Fruit fly (Drosophila melanogaster) whole organism, embryonic: ENCODE measurements around the gene CG31664.

Experiments
- Abd-B ChIP-seq: fragments of 200-800 bp; sonication (Bioruptor generic); optimal IDR thresholded peaks from 2 replicates; lab custom pipeline; 2018; ENCODE audit warnings: missing biosample characterization, mild to moderate bottlenecking, missing genetic modification characterization, moderate library complexity
- Blimp-1 ChIP-seq: fragments of 200-800 bp; sonication (Bioruptor generic); optimal IDR thresholded peaks from 3 replicates; lab custom pipeline; 2018; ENCODE audit warnings: missing biosample characterization, missing genetic modification characterization, mild to moderate bottlenecking, moderate library complexity, missing genetic modification reagents
- CG10209 ChIP-seq: fragments of 200-800 bp; sonication (Bioruptor generic); optimal IDR thresholded peaks from 3 replicates; lab custom pipeline; 2017; ENCODE audit warnings: missing biosample characterization, mild to moderate bottlenecking, missing genetic modification characterization, missing genetic modification reagents
- CG10366 ChIP-seq: fragments of 200-800 bp; sonication (Bioruptor generic); IDR thresholded peaks from 2 replicates; pipeline ENCODE4 v1.3.6; 2022; ENCODE audit warnings: missing biosample characterization, missing genetic modification characterization
- CG12769 ChIP-seq: fragments of 200-800 bp; sonication (Bioruptor generic); optimal IDR thresholded peaks from 2 replicates; lab custom pipeline; 2019; ENCODE audit warnings: missing biosample characterization, mild to moderate bottlenecking, missing genetic modification characterization, moderate library complexity
- CG13287 ChIP-seq: fragments of 200-800 bp; sonication (Bioruptor generic); IDR thresholded peaks from 2 replicates; pipeline ENCODE4 v1.3.6; 2022; ENCODE audit warnings: missing biosample characterization, missing genetic modification characterization; ENCODE audit not compliant: partially characterized antibody
- CG13424 ChIP-seq: fragments of 200-800 bp; sonication (Bioruptor generic); optimal IDR thresholded peaks from 2 replicates; lab custom pipeline; 2019; ENCODE audit warnings: missing biosample characterization, mild to moderate bottlenecking, missing genetic modification characterization, moderate library complexity
- CG14014 ChIP-seq: fragments of 200-800 bp; sonication (Bioruptor generic); IDR thresholded peaks from 2 replicates; pipeline ENCODE4 v1.3.6; 2022; ENCODE audit warnings: missing biosample characterization, missing genetic modification characterization
- CG15269 ChIP-seq: fragments of 200-800 bp; sonication (Bioruptor generic); optimal IDR thresholded peaks from 2 replicates; lab custom pipeline; 2018; ENCODE audit warnings: missing biosample characterization, mild to moderate bottlenecking, missing genetic modification characterization, moderate library complexity
- CG15479 ChIP-seq: fragments of 200-800 bp; sonication (Bioruptor generic); optimal IDR thresholded peaks from 3 replicates; lab custom pipeline; 2019; ENCODE audit warnings: missing biosample characterization, mild to moderate bottlenecking, missing genetic modification characterization, moderate library complexity
- CG18619 ChIP-seq: fragments of 200-800 bp; sonication (Bioruptor generic); optimal IDR thresholded peaks from 3 replicates; lab custom pipeline; 2017; ENCODE audit warnings: missing biosample characterization, mild to moderate bottlenecking, missing genetic modification characterization
- CG30431 ChIP-seq: fragments of 200-800 bp; sonication (Bioruptor generic); optimal IDR thresholded peaks from 2 replicates; lab custom pipeline; 2017; ENCODE audit warnings: missing biosample characterization, missing genetic modification characterization
- CG3065 ChIP-seq: fragments of 200-800 bp; sonication (Bioruptor generic); optimal IDR thresholded peaks from 2 replicates; lab custom pipeline; 2016; ENCODE audit warnings: missing biosample characterization, missing genetic modification characterization
- CG32532 ChIP-seq: fragments of 200-800 bp; sonication (Bioruptor generic); IDR thresholded peaks from 2 replicates; pipeline ENCODE4 v1.3.6; 2022; ENCODE audit warnings: missing biosample characterization, missing genetic modification characterization
- CG3281 ChIP-seq: fragments of 200-800 bp; sonication (Bioruptor generic); optimal IDR thresholded peaks from 3 replicates; lab custom pipeline; 2017; ENCODE audit warnings: missing biosample characterization, mild to moderate bottlenecking, missing genetic modification characterization
- CG6683 ChIP-seq: fragments of 200-800 bp; sonication (Bioruptor generic); optimal IDR thresholded peaks from 2 replicates; lab custom pipeline; 2017; ENCODE audit warnings: missing biosample characterization, mild to moderate bottlenecking, missing genetic modification characterization, missing genetic modification reagents
- CG9817 ChIP-seq: fragments of 200-800 bp; sonication (Bioruptor generic); optimal IDR thresholded peaks from 2 replicates; lab custom pipeline; 2018; ENCODE audit warnings: missing biosample characterization, mild to moderate bottlenecking, missing genetic modification characterization, moderate library complexity
- Dbx ChIP-seq: fragments of 200-800 bp; sonication (Bioruptor generic); IDR thresholded peaks from 3 replicates; pipeline ENCODE4 v1.3.6; 2022; ENCODE audit warnings: missing biosample characterization, missing genetic modification characterization
- Ets97D ChIP-seq: fragments of 200-800 bp; sonication (Bioruptor generic); optimal IDR thresholded peaks from 3 replicates; lab custom pipeline; 2016; ENCODE audit warnings: missing biosample characterization, missing genetic modification characterization
- Gug ChIP-seq: fragments of 200-800 bp; sonication (Bioruptor generic); IDR thresholded peaks from 4 replicates; pipeline ENCODE4 v1.3.6; 2022; ENCODE audit warnings: missing biosample characterization, missing genetic modification characterization
- HmgD ChIP-seq: fragments of 200-800 bp; sonication (Bioruptor generic); optimal IDR thresholded peaks from 3 replicates; lab custom pipeline; 2016; ENCODE audit warnings: missing biosample characterization, missing genetic modification characterization
- Hmr ChIP-seq: fragments of 200-800 bp; sonication (Bioruptor generic); optimal IDR thresholded peaks from 3 replicates; lab custom pipeline; 2017; ENCODE audit warnings: mild to moderate bottlenecking, missing biosample characterization, missing genetic modification reagents, missing genetic modification characterization
- Hsf ChIP-seq: fragments of 200-800 bp; sonication (Bioruptor generic); optimal IDR thresholded peaks from 3 replicates; lab custom pipeline; 2016; ENCODE audit warnings: missing biosample characterization, missing genetic modification characterization
- Meics ChIP-seq: fragments of 200-800 bp; sonication (Bioruptor generic); optimal IDR thresholded peaks from 2 replicates; lab custom pipeline; 2017; ENCODE audit warnings: missing biosample characterization, mild to moderate bottlenecking, missing genetic modification characterization
- NfI ChIP-seq: fragments of 200-800 bp; sonication (Bioruptor generic); optimal IDR thresholded peaks from 3 replicates; lab custom pipeline; 2018; ENCODE audit warnings: missing biosample characterization, mild to moderate bottlenecking, missing genetic modification characterization, moderate library complexity
- Oli ChIP-seq: fragments of 200-800 bp; sonication (Bioruptor generic); optimal IDR thresholded peaks from 2 replicates; lab custom pipeline; 2018; ENCODE audit warnings: missing biosample characterization, mild to moderate bottlenecking, missing genetic modification characterization, moderate library complexity
- PHDP ChIP-seq: fragments of 200-800 bp; sonication (Bioruptor generic); optimal IDR thresholded peaks from 3 replicates; lab custom pipeline; 2018; ENCODE audit warnings: missing biosample characterization, mild to moderate bottlenecking, missing genetic modification characterization, moderate library complexity
- Spps ChIP-seq: fragments of 200-800 bp; sonication (Bioruptor generic); optimal IDR thresholded peaks from 2 replicates; lab custom pipeline; 2018; ENCODE audit warnings: missing biosample characterization, mild to moderate bottlenecking, missing genetic modification characterization
- ab ChIP-seq: fragments of 200-800 bp; sonication (Bioruptor generic); optimal IDR thresholded peaks from 2 replicates; lab custom pipeline; 2016; ENCODE audit warnings: missing biosample characterization, missing genetic modification characterization
- az2 ChIP-seq: fragments of 200-800 bp; sonication (Bioruptor generic); optimal IDR thresholded peaks from 3 replicates; lab custom pipeline; 2016; ENCODE audit warnings: missing biosample characterization, missing genetic modification characterization
- dmrt99B ChIP-seq: fragments of 200-800 bp; sonication (Bioruptor generic); optimal IDR thresholded peaks from 2 replicates; lab custom pipeline; 2018; ENCODE audit warnings: missing biosample characterization, mild to moderate bottlenecking, missing genetic modification characterization, moderate library complexity
- dysf ChIP-seq: fragments of 200-800 bp; sonication (Bioruptor generic); IDR thresholded peaks from 3 replicates; pipeline ENCODE4 v1.3.6; 2022; ENCODE audit warnings: missing biosample characterization, missing genetic modification characterization
- fd3F ChIP-seq: fragments of 200-800 bp; sonication (Bioruptor generic); optimal IDR thresholded peaks from 2 replicates; lab custom pipeline; 2018; ENCODE audit warnings: missing biosample characterization, mild to moderate bottlenecking, missing genetic modification characterization, moderate library complexity
- grau ChIP-seq: fragments of 200-800 bp; optimal IDR thresholded peaks from 3 replicates; lab custom pipeline; 2019; ENCODE audit warnings: missing biosample characterization, mild to moderate bottlenecking, missing genetic modification characterization, moderate library complexity
- inv ChIP-seq: fragments of 200-800 bp; sonication (Bioruptor generic); IDR thresholded peaks from 2 replicates; pipeline ENCODE4 v1.3.6; 2022; ENCODE audit warnings: missing biosample characterization, missing genetic modification characterization; ENCODE audit not compliant: partially characterized antibody
- lilli ChIP-seq: fragments of 200-800 bp; sonication (Bioruptor generic); optimal IDR thresholded peaks from 3 replicates; lab custom pipeline; 2016; ENCODE audit warnings: missing biosample characterization, missing genetic modification characterization
- mam ChIP-seq: fragments of 200-800 bp; sonication (Bioruptor generic); optimal IDR thresholded peaks from 3 replicates; lab custom pipeline; 2016; ENCODE audit warnings: missing biosample characterization, missing genetic modification characterization
- nmo ChIP-seq: fragments of 200-800 bp; sonication (Bioruptor generic); optimal IDR thresholded peaks from 2 replicates; lab custom pipeline; 2018; ENCODE audit warnings: missing biosample characterization, mild to moderate bottlenecking, missing genetic modification characterization, moderate library complexity
- nom ChIP-seq: fragments of 200-800 bp; sonication (Bioruptor generic); optimal IDR thresholded peaks from 2 replicates; lab custom pipeline; 2017; ENCODE audit warnings: missing biosample characterization, missing genetic modification characterization, mild to moderate bottlenecking, moderate library complexity, missing genetic modification reagents
- pnt ChIP-seq: fragments of 200-800 bp; sonication (Bioruptor generic); optimal IDR thresholded peaks from 3 replicates; lab custom pipeline; 2016; ENCODE audit warnings: missing biosample characterization, missing genetic modification characterization
- ranshi ChIP-seq: fragments of 200-800 bp; sonication (Bioruptor generic); IDR thresholded peaks from 2 replicates; pipeline ENCODE4 v1.3.6; 2022; ENCODE audit warnings: missing biosample characterization, missing genetic modification characterization
- schlank ChIP-seq: fragments of 200-800 bp; sonication (Bioruptor generic); optimal IDR thresholded peaks from 2 replicates; lab custom pipeline; 2018; ENCODE audit warnings: missing biosample characterization, mild to moderate bottlenecking, missing genetic modification characterization
- seq ChIP-seq: fragments of 200-800 bp; sonication (Bioruptor generic); IDR thresholded peaks from 2 replicates; pipeline ENCODE4 v1.3.6; 2022; ENCODE audit warnings: missing biosample characterization, missing genetic modification characterization
- shn ChIP-seq: fragments of 200-800 bp; sonication (Bioruptor generic); optimal IDR thresholded peaks from 3 replicates; lab custom pipeline; 2016; ENCODE audit warnings: missing biosample characterization, missing genetic modification characterization
- sima ChIP-seq: fragments of 200-800 bp; sonication (Bioruptor generic); optimal IDR thresholded peaks from 2 replicates; lab custom pipeline; 2016; ENCODE audit warnings: missing biosample characterization, missing genetic modification characterization
- so ChIP-seq: fragments of 200-800 bp; sonication (Bioruptor generic); IDR thresholded peaks from 3 replicates; pipeline ENCODE4 v1.3.6; 2022; ENCODE audit warnings: missing biosample characterization, missing genetic modification characterization
- stwl ChIP-seq: fragments of 200-800 bp; sonication (Bioruptor generic); optimal IDR thresholded peaks from 3 replicates; lab custom pipeline; 2018; ENCODE audit warnings: missing biosample characterization, mild to moderate bottlenecking, missing genetic modification characterization, moderate library complexity
- trem ChIP-seq: fragments of 200-800 bp; optimal IDR thresholded peaks from 3 replicates; lab custom pipeline; 2019; ENCODE audit warnings: missing biosample characterization, mild to moderate bottlenecking, missing genetic modification characterization, moderate library complexity
- ttk ChIP-seq: fragments of 200-800 bp; sonication (Bioruptor generic); IDR thresholded peaks from 2 replicates; pipeline ENCODE4 v2.1.2; 2022; ENCODE audit warnings: missing biosample characterization, missing genetic modification characterization

Gene CG31664

DNA sequence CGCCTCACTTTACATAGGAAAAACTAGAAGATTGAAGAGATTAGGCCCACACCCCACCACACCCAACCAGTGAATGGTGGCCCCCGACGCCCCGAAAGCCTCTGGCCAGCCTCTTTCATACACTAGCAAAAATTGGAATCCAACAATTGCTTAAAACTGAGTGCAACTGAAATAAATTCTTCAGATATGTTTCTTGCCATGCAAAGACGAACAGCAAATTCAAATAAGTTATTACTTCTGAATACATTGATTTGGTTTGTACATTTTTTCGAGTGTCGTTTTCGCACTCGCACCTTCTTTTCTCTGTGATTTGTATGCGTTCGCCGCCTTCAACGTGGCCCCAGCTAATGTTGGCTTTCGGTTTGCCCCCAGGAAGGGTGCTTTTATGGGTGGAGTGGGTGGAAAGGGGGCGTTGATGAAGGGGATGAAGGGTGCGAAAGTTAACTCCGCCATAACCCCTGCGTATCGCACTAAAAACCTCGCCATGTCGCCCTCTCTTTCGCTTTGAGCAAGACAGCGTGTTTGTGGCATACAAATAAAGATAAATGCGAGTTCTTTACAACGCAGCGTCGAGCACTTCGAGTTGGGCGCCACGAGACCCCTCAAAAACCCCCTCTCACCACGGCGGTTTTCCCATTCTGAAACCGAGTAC is 11.5 kb upstream of the CG31664 start (continued):
- TF ChIP-seq CG12769 (tag; lab: Kevin White, UChicago) (peak; percentile 68), Meics (GFP tag; lab: Kevin White, UChicago) (peak; percentile 50), NfI (peak; percentile 50), ranshi (GFP tag; lab: Robert Waterston, UW) (peak; percentile 52; the same call in 1 of the 2 replicates), dysf (GFP tag; lab: Robert Waterston, UW) (peak; percentile 54; the same call in 2 of the 3 replicates), Hmr (GFP tag; lab: Kevin White, UChicago) (peak; percentile 71), dmrt99B (peak; percentile 45), schlank (peak; percentile 24), trem (tag; lab: Kevin White, UChicago) (no peak), lilli (GFP tag; lab: Kevin White, UChicago) (peak; percentile 55), fd3F (GFP tag; lab: Kevin White, UChicago) (peak; percentile 29), HmgD (no peak), mam (GFP tag; lab: Kevin White, UChicago) (peak; percentile 38), Blimp-1 (GFP tag; lab: Kevin White, UChicago) (no peak), pnt (GFP tag; lab: Kevin White, UChicago) (peak; percentile 44), Gug (GFP tag; lab: Robert Waterston, UW) (peak; percentile 27; the same call in 2 of the 4 replicates), grau (peak; percentile 47), Spps (tag; lab: Kevin White, UChicago) (no peak), CG9817 (tag; lab: Kevin White, UChicago) (peak; percentile 35), so (0 out of 3 replicates have a peak, but pooled peaks have one; percentile 42), CG15269 (tag; lab: Kevin White, UChicago) (peak; percentile 59), CG6683 (peak; percentile 8), CG18619 (GFP tag; lab: Kevin White, UChicago) (peak; percentile 18), nmo (GFP tag; lab: Kevin White, UChicago) (peak; percentile 2), sima (no peak), Hsf (GFP tag; lab: Kevin White, UChicago) (peak; percentile 4), Ets97D (no peak), Abd-B (peak; percentile 23), stwl (no peak), Oli (peak; percentile 48), az2 (GFP tag; lab: Kevin White, UChicago) (peak; percentile 27), shn (GFP tag; lab: Kevin White, UChicago) (peak; percentile 14), CG10366 (GFP tag; lab: Robert Waterston, UW) (peak; percentile 42), CG10209 (GFP tag; lab: Kevin White, UChicago) (peak; percentile 6), CG30431 (GFP tag; lab: Kevin White, UChicago) (no peak), PHDP (tag; lab: Kevin White, UChicago) (peak; percentile 29), Dbx (GFP tag; lab: Robert Waterston, UW) (peak; percentile 56; the same call in 2 of the 3 replicates), CG14014 (GFP tag; lab: Robert Waterston, UW) (0 out of 2 replicates have a peak, but pooled peaks have one; percentile 24), seq (GFP tag; lab: Robert Waterston, UW) (no peak), CG3065 (GFP tag; lab: Kevin White, UChicago) (no peak), CG13287 (GFP tag; lab: Robert Waterston, UW) (no peak), CG32532 (GFP tag; lab: Robert Waterston, UW) (peak; percentile 52; the same call in 1 of the 2 replicates), ttk (GFP tag; lab: Robert Waterston, UW) (peak; percentile 14; the same call in 1 of the 2 replicates), CG3281 (peak; percentile 62), CG13424 (tag; lab: Kevin White, UChicago) (peak; percentile 51), nom (GFP tag; lab: Kevin White, UChicago) (no peak), CG15479 (GFP tag; lab: Kevin White, UChicago) (no peak), inv (GFP tag; lab: Robert Waterston, UW) (no peak), ab (no peak)
